Fruit fly (Drosophila melanogaster): Measurements from ENCODE around the gene RpL30.

RpL30 gene

DNA sequence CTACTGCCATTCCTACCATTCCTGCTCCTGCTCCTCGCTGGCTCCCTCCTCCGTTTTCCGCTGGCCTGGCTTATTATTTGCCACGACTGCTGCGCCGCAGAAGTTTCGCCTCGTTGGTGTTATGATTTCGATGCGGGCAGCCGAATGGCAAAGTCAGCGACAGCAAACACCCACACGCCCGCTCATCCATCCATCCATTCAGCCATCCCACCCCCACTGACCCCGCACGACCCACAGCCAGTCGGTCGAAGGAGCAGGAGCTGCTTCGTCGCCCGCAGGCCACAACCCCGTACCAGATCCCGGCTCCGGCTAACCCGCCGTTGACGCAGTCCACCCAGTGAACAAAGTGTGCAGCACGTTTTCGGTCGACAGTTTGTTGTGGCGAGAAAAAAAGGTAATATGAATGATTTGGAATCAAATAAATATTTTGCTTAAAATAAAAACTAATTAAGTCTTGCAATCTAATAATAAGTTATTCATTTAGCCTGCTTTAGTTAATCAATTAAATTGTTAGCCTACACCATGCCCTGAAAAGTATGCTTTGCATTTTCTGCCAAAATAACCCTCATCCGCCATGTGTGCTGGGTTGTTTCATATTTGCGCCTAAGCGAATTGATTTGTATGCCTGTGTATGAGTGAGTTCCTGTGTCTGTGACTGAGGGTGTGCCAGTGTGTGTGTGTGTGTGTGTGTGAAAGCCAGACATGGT lies 17.5 kb upstream of the RpL30 start (continued):
- peak; percentile 41; the same call in 1 of the 3 replicates for TF ChIP-seq CG8119 (GFP tag; IDR thresholded peaks at IDR 0.05)
- peak; percentile 42 for TF ChIP-seq Eip75B (GFP tag; optimal IDR thresholded peaks at IDR 0.05)
- TF ChIP-seq esn (GFP tag; optimal IDR thresholded peaks at IDR 0.05) = peak; percentile 48
- peak; percentile 43 for TF ChIP-seq CG8632 (GFP tag; optimal IDR thresholded peaks at IDR 0.05)
- peak; percentile 27 for TF ChIP-seq achi (GFP tag; optimal IDR thresholded peaks at IDR 0.05)
- no peak for TF ChIP-seq Gug (GFP tag; IDR thresholded peaks at IDR 0.05)
- TF ChIP-seq CG6808 (GFP tag; optimal IDR thresholded peaks at IDR 0.05) = peak; percentile 71
- peak; percentile 32 for TF ChIP-seq salr (GFP tag; optimal IDR thresholded peaks at IDR 0.05)
- peak; percentile 21 for TF ChIP-seq Sox102F (GFP tag; optimal IDR thresholded peaks at IDR 0.05)

DNA sequence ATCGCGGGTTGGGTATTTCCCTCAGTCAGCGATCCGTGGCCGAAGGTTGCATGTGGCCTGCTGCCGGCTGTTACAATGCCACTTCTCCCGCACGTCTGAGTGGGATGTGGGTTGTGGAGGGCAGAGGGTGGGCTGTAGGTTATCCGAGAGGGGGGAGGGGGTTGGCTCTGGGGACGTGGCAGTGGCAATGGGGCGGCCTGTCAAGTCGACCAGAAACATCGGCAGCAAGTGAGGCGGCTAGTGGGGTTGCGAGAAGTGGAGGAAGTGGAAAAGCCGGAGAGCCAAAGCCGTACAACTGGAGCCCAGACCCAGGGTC lies 15.6 kb upstream of the RpL30 start:
- TF ChIP-seq dsx (GFP tag; optimal IDR thresholded peaks at IDR 0.05; ENCODE audit: poor library complexity, severe bottlenecking) = peak; percentile 6
- TF ChIP-seq ss (GFP tag; optimal IDR thresholded peaks at IDR 0.05) = peak in 1 of 2 experiments; percentile 9
- TF ChIP-seq pdm3 (GFP tag; optimal IDR thresholded peaks at IDR 0.05) = no peak

DNA sequence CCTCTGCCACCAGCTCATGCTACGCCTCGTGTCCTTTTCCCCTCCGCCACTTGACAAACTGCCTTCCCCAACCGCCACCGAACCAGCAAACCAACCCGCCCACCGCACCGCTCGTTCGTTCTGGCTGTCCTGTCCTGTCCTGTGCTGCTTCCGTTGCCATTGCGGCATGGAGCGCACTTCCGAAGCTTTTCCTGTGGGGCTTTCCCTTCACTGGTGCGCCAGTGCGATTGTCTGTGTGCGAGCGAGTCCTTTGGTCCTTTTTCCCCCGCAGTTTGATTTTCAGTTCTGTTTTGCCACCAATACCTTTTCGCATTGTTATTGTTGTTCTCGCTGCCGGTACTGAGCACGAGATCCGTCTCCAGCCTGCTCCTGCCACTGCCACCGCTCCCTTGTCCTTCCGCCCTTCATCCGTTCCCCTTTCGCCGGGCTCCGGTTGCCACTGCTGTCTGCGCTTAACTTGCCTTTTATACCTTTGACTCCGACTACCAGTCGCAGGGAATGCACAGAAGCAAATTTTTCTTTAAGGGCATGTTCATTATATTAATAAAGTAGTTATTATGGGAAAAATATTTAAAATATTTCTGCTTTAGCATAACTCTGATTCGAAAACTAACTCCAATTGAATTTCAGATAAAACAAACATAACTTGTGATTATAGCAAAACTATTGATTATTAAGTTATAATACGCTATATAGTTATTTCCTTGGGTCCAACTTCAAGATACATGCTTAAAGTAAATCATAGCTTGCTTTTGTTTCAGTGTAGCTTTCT lies 15.1 kb upstream of the RpL30 start:
- TF ChIP-seq dsx (GFP tag; optimal IDR thresholded peaks at IDR 0.05; ENCODE audit: poor library complexity, severe bottlenecking) = peak; percentile 69
- peak; percentile 46 for TF ChIP-seq pdm3 (GFP tag; optimal IDR thresholded peaks at IDR 0.05)
- TF ChIP-seq CG11294 (GFP tag; IDR thresholded peaks at IDR 0.05) = no peak; the same call in 1 of the 2 replicates
- peak; percentile 51 for TF ChIP-seq topi (GFP tag; optimal IDR thresholded peaks at IDR 0.05)
- peak; percentile 47 for TF ChIP-seq CG10631 (GFP tag; optimal IDR thresholded peaks at IDR 0.05)
- TF ChIP-seq CG3032 (tag; optimal IDR thresholded peaks at IDR 0.05) = peak; percentile 81
- peak; percentile 31 to 39 for TF ChIP-seq salr (GFP tag; optimal IDR thresholded peaks at IDR 0.05)
- TF ChIP-seq CG34406 (GFP tag; optimal IDR thresholded peaks at IDR 0.05) = peak; percentile 48
- TF ChIP-seq CG6163 (GFP tag; IDR thresholded peaks at IDR 0.05) = no peak
- peak; percentile 29 for TF ChIP-seq CG11902 (GFP tag; optimal IDR thresholded peaks at IDR 0.05)
- peak; percentile 54 for TF ChIP-seq CG3919 (GFP tag; optimal IDR thresholded peaks at IDR 0.05)
- TF ChIP-seq Met (GFP tag; optimal IDR thresholded peaks at IDR 0.05) = peak; percentile 55
- no peak for TF ChIP-seq dac (GFP tag; optimal IDR thresholded peaks at IDR 0.05)
- TF ChIP-seq Gug (GFP tag; IDR thresholded peaks at IDR 0.05) = no peak
- peak; percentile 39 for TF ChIP-seq Sox14 (GFP tag; optimal IDR thresholded peaks at IDR 0.05)
- no peak for TF ChIP-seq Lpt (GFP tag; optimal IDR thresholded peaks at IDR 0.05)
- TF ChIP-seq vri (GFP tag; optimal IDR thresholded peaks at IDR 0.05) = peak; percentile 4
- TF ChIP-seq CG16779 (tag; optimal IDR thresholded peaks at IDR 0.05) = peak; percentile 10
- TF ChIP-seq svp (GFP tag) = peak; percentile 66
- peak; percentile 32 for TF ChIP-seq CG6276 (GFP tag; optimal IDR thresholded peaks at IDR 0.05)
- TF ChIP-seq Ets96B (tag; optimal IDR thresholded peaks at IDR 0.05) = peak; percentile 77
- TF ChIP-seq fd59A (GFP tag; optimal IDR thresholded peaks at IDR 0.05) = peak; percentile 49
- peak; percentile 42 for TF ChIP-seq Sox15 (GFP tag; optimal IDR thresholded peaks at IDR 0.05)
- peak; percentile 34 for TF ChIP-seq Hr39 (GFP tag; optimal IDR thresholded peaks at IDR 0.05)
- peak; percentile 33 for TF ChIP-seq net (GFP tag; optimal IDR thresholded peaks at IDR 0.05)
- TF ChIP-seq Eip75B (GFP tag; optimal IDR thresholded peaks at IDR 0.05) = peak; percentile 53
- peak; percentile 48 for TF ChIP-seq Hr4 (GFP tag; optimal IDR thresholded peaks at IDR 0.05)
- TF ChIP-seq Hr38 (GFP tag; optimal IDR thresholded peaks at IDR 0.05) = no peak
- TF ChIP-seq fkh (GFP tag; optimal IDR thresholded peaks at IDR 0.05) = no peak
- peak; percentile 70 for TF ChIP-seq CG32006 (GFP tag; optimal IDR thresholded peaks at IDR 0.05)
- TF ChIP-seq Smox (GFP tag; optimal IDR thresholded peaks at IDR 0.05) = peak; percentile 57
- no peak for TF ChIP-seq CG6854 (GFP tag; optimal IDR thresholded peaks at IDR 0.05)
- peak; percentile 56 for TF ChIP-seq acj6 (GFP tag; optimal IDR thresholded peaks at IDR 0.05)
- TF ChIP-seq Blimp-1 (GFP tag; optimal IDR thresholded peaks at IDR 0.05) = peak; percentile 30
- peak; percentile 52 for TF ChIP-seq lz (GFP tag; optimal IDR thresholded peaks at IDR 0.05)
- peak; percentile 90 for TF ChIP-seq Eip78C (GFP tag)
- TF ChIP-seq esn (GFP tag; optimal IDR thresholded peaks at IDR 0.05) = peak; percentile 62
- TF ChIP-seq CG10669 (GFP tag; optimal IDR thresholded peaks at IDR 0.05) = peak; percentile 77
- peak; percentile 55 for TF ChIP-seq CG9139 (GFP tag; optimal IDR thresholded peaks at IDR 0.05)
